Worm (Caenorhabditis elegans): Measurements from ENCODE around the gene cest-33.

The cest-33 gene

ce11 chrV:6322749-6323367 is 42.6 kb downstream of the cest-33 start:
- peak; percentile 29 for TF ChIP-seq elt-1 (tag; optimal IDR thresholded peaks at IDR 0.05; ENCODE audit: borderline replicate concordance, insufficient read depth)
- TF ChIP-seq mab-5 (tag; optimal IDR thresholded peaks at IDR 0.05): no peak

ce11 chrV:6321733-6322198 is 43.7 kb downstream of the cest-33 start, which contains the start of gene T28C12.15:
Gene T28C12.15 (minus strand): TSS chrV:6321783.
- TF ChIP-seq M03D4.4 (tag; optimal IDR thresholded peaks at IDR 0.05) (no peak), lin-32 (GFP tag; optimal IDR thresholded peaks at IDR 0.05) (no peak), ceh-39 (tag; optimal IDR thresholded peaks at IDR 0.05) (no peak), nhr-237 (tag; optimal IDR thresholded peaks at IDR 0.05) (no peak), nhr-12 (tag; optimal IDR thresholded peaks at IDR 0.05) (no peak), lin-13 (tag; optimal IDR thresholded peaks at IDR 0.05) (no peak), mep-1 (tag; optimal IDR thresholded peaks at IDR 0.05) (no peak), snpc-4 (tag; optimal IDR thresholded peaks at IDR 0.05) (no peak), bed-3 (GFP tag; optimal IDR thresholded peaks at IDR 0.05) (no peak), cnd-1 (tag; optimal IDR thresholded peaks at IDR 0.05) (no peak), tbx-8 (GFP tag; optimal IDR thresholded peaks at IDR 0.05) (no peak), drap-1 (GFP tag; optimal IDR thresholded peaks at IDR 0.05) (no peak), lsy-2 (tag; optimal IDR thresholded peaks at IDR 0.05) (no peak), ces-1 (GFP tag; optimal IDR thresholded peaks at IDR 0.05) (no peak), elt-1 (tag; optimal IDR thresholded peaks at IDR 0.05; ENCODE audit: borderline replicate concordance, insufficient read depth) (no peak), flh-1 (GFP tag; optimal IDR thresholded peaks at IDR 0.05) (no peak), ceh-83 (GFP tag; optimal IDR thresholded peaks at IDR 0.05) (no peak)

DNA sequence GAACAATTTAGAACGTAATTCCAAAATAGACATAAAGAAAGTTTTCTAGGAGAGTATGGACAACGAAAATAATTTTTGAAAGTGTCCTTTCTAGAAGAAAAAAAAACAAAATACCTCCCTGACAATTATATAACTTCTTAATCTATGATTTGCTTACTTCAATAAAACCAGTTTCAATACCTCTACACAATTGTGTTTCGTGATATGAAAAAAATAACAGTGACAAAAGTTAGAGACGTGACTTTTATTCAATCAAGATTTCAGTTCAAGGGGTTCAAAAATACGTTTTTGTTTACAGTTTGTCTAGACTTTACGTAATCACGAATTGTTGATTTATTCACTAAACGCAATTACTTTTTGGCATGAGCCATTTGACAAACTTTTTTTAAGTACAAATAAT is 44.2 kb downstream of the cest-33 start:
- no peak for TF ChIP-seq ces-1 (GFP tag; optimal IDR thresholded peaks at IDR 0.05)
- no peak for TF ChIP-seq lin-32 (GFP tag; optimal IDR thresholded peaks at IDR 0.05)
- TF ChIP-seq nhr-2 (tag; optimal IDR thresholded peaks at IDR 0.05): no peak

ce11 chrV:6319358-6319757 is 46.1 kb downstream of the cest-33 start:
- TF ChIP-seq unc-39 (tag; optimal IDR thresholded peaks at IDR 0.05) (no peak), nhr-237 (tag; optimal IDR thresholded peaks at IDR 0.05) (no peak), lin-13 (tag; optimal IDR thresholded peaks at IDR 0.05) (no peak), cnd-1 (tag; optimal IDR thresholded peaks at IDR 0.05) (no peak), bed-3 (GFP tag; optimal IDR thresholded peaks at IDR 0.05) (no peak), unc-120 (tag; optimal IDR thresholded peaks at IDR 0.05; ENCODE audit: poor library complexity, severe bottlenecking) (no peak)

DNA sequence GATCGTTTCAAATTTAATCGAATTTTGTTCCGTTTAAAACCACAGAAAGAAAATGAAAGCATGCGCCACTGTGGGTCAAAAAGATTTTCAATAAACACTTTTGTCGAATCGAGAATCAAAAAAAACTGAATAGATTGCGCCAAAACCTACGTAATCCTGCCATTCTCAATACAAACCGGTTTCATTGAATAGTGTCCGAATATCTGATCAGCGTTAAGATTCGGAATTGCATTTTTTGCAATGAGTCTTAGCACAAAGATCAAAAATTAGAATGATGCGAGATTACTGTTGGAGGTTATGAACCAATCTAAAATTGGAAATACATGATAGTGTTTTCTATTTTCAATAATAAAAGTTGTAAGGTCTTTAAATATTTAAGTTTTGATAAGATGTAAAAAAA is 47.5 kb downstream of the cest-33 start:
- TF ChIP-seq ceh-83 (GFP tag; optimal IDR thresholded peaks at IDR 0.05): no peak
- TF ChIP-seq drap-1 (GFP tag; optimal IDR thresholded peaks at IDR 0.05): no peak
- no peak for TF ChIP-seq flh-1 (GFP tag; optimal IDR thresholded peaks at IDR 0.05)
- TF ChIP-seq mab-5 (tag; optimal IDR thresholded peaks at IDR 0.05): no peak
- no peak for TF ChIP-seq nhr-2 (tag; optimal IDR thresholded peaks at IDR 0.05)
- TF ChIP-seq elt-1 (tag; optimal IDR thresholded peaks at IDR 0.05; ENCODE audit: borderline replicate concordance, insufficient read depth): no peak
- TF ChIP-seq nhr-28 (tag; optimal IDR thresholded peaks at IDR 0.05): no peak
- TF ChIP-seq ceh-39 (tag; optimal IDR thresholded peaks at IDR 0.05): no peak

DNA sequence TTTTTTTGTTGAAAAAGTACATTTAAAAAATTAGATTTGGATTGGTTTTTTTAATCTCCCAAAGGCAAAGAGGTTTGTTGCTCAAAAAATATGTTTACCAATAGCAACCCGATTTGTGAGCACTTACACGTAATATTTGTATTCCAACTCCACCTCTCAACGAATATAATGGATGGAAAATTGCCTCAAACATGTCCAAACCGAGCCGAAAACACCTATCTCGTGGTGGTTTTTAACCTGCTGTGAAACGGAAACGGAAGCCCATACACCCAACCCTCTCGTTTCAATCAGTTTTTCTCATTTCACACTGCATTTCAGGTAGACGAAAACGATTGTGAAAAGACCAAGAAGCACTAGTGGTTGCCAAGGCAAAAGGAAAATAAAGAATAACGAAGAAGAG is 48.8 kb downstream of the cest-33 start, which contains the start of gene cest-24:
Gene cest-24, plus strand, starts transcription at position 301 of the 400 bp plus-strand sequence.
- TF ChIP-seq snpc-4 (tag; optimal IDR thresholded peaks at IDR 0.05) (no peak), sem-2 (GFP tag; optimal IDR thresholded peaks at IDR 0.05) (no peak), bed-3 (GFP tag; optimal IDR thresholded peaks at IDR 0.05) (no peak), tbx-8 (GFP tag; optimal IDR thresholded peaks at IDR 0.05) (no peak), elt-3 (tag; optimal IDR thresholded peaks at IDR 0.05) (no peak), mls-2 (tag; optimal IDR thresholded peaks at IDR 0.05) (no peak), mab-5 (tag; optimal IDR thresholded peaks at IDR 0.05) (no peak), cnd-1 (tag; optimal IDR thresholded peaks at IDR 0.05) (no peak)

Measured in whole organism, mixed stage, embryonic.